Fruit fly (Drosophila melanogaster): ENCODE results near the gene CG10748.

CG10748 gene

DNA sequence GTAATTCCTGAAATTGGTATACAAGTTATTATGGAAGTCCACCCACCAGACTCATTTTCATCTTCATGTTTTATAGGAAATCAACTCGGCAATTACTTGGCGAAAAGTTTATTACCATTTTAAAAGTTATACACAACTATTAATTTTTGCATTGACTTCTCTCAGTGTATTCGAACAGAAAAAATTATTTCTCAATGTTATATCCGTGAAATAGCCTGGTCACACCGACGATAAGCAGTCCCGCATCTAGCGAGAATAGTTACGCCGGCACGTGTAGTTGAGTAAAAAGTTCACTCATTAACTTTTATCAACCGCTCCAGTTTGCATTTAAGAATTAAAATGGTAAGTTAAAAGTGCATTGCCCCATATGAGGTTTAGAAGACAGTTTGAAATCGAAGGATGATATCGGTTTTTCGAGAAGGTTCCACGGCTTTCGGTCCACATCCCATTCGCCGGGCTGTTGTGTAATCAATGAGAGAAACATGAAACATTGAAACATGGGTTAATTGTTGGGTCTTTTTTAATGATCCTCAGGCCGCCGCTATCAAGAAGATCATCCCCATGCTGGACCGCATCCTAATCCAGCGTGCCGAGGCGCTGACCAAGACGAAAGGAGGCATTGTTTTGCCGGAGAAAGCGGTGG, 43.8 kb upstream of the CG10748 start, which contains the start of gene CG11267 (continued):
- TF ChIP-seq MTF-1 (GFP tag; optimal IDR thresholded peaks at IDR 0.05; ENCODE audit: borderline replicate concordance) (peak; percentile 71), twi (tag; optimal IDR thresholded peaks at IDR 0.05) (peak; percentile 17), eve (GFP tag; optimal IDR thresholded peaks at IDR 0.05) (peak in 1 of 2 experiments; percentile 88), Elba2 (GFP tag; optimal IDR thresholded peaks at IDR 0.05) (no peak), Lhr (GFP tag; optimal IDR thresholded peaks at IDR 0.05) (peak; percentile 15), Hr78 (GFP tag; optimal IDR thresholded peaks at IDR 0.05) (peak in 1 of 2 experiments; percentile 2), ato (GFP tag; IDR thresholded peaks at IDR 0.05; ENCODE audit: partially characterized antibody) (no peak), Fer2 (tag; optimal IDR thresholded peaks at IDR 0.05) (peak; percentile 88), HLH4C (GFP tag; IDR thresholded peaks at IDR 0.05; ENCODE audit: partially characterized antibody) (peak; percentile 27; the same call in 1 of the 3 replicates), D19A (tag; optimal IDR thresholded peaks at IDR 0.05) (peak; percentile 78), E2f1 (GFP tag; IDR thresholded peaks at IDR 0.05) (peak; percentile 89), sr (GFP tag; IDR thresholded peaks at IDR 0.05) (peak; percentile 66), crol (GFP tag; IDR thresholded peaks at IDR 0.05) (0 out of 2 replicates have a peak, but pooled peaks have one; percentile 14), CG3163 (GFP tag; optimal IDR thresholded peaks at IDR 0.05) (peak; percentile 12), trem (tag; optimal IDR thresholded peaks at IDR 0.05) (peak; percentile 66), GATAe (GFP tag; conservative IDR thresholded peaks at IDR 0.05) (peak; percentile 76), en (GFP tag; optimal IDR thresholded peaks at IDR 0.05) (peak; percentile 68), CG18599 (GFP tag; optimal IDR thresholded peaks at IDR 0.05) (peak; percentile 92), h (optimal IDR thresholded peaks at IDR 0.05) (no peak), CG11723 (GFP tag; optimal IDR thresholded peaks at IDR 0.05) (peak; percentile 49), Atf6 (GFP tag; IDR thresholded peaks at IDR 0.05) (peak; percentile 93), CG6791 (GFP tag; IDR thresholded peaks at IDR 0.05; ENCODE audit: partially characterized antibody) (peak; percentile 44; the same call in 1 of the 3 replicates), vnd (GFP tag; IDR thresholded peaks at IDR 0.05; ENCODE audit: partially characterized antibody) (no peak), CG10565 (GFP tag; optimal IDR thresholded peaks at IDR 0.05) (peak; percentile 59), CG14014 (GFP tag; IDR thresholded peaks at IDR 0.05) (peak; percentile 95), Bgb (GFP tag; IDR thresholded peaks at IDR 0.05; ENCODE audit: partially characterized antibody) (no peak), fd3F (GFP tag; optimal IDR thresholded peaks at IDR 0.05) (peak; percentile 56), dmrt99B (tag; optimal IDR thresholded peaks at IDR 0.05) (peak; percentile 88), lov (optimal IDR thresholded peaks at IDR 0.05) (no peak), lov (GFP tag; IDR thresholded peaks at IDR 0.05) (peak; percentile 83; the same call in 2 of the 3 replicates), pho (GFP tag; optimal IDR thresholded peaks at IDR 0.05) (peak; percentile 59), MESR4 (GFP tag; optimal IDR thresholded peaks at IDR 0.05) (peak; percentile 53), CG18476 (GFP tag; optimal IDR thresholded peaks at IDR 0.05) (peak; percentile 72), CG17186 (GFP tag; optimal IDR thresholded peaks at IDR 0.05) (peak; percentile 42), bsh (GFP tag; optimal IDR thresholded peaks at IDR 0.05) (peak; percentile 66 to 78), bowl (GFP tag; IDR thresholded peaks at IDR 0.05) (peak; percentile 84), CG17361 (GFP tag; IDR thresholded peaks at IDR 0.05) (peak; percentile 85), HmgD (GFP tag; optimal IDR thresholded peaks at IDR 0.05) (peak; percentile 76), Sox100B (GFP tag; optimal IDR thresholded peaks at IDR 0.05) (peak; percentile 86), CG11085 (GFP tag; IDR thresholded peaks at IDR 0.05) (peak; percentile 81), run (tag; optimal IDR thresholded peaks at IDR 0.05) (peak; percentile 43), CG2116 (GFP tag; optimal IDR thresholded peaks at IDR 0.05) (peak; percentile 49), amos (GFP tag; IDR thresholded peaks at IDR 0.05; ENCODE audit: partially characterized antibody) (no peak), CG8765 (GFP tag; IDR thresholded peaks at IDR 0.05) (peak; percentile 79), Scr (GFP tag; IDR thresholded peaks at IDR 0.05; ENCODE audit: partially characterized antibody) (no peak), ase (GFP tag; IDR thresholded peaks at IDR 0.05) (peak; percentile 94), Sry-β (GFP tag; optimal IDR thresholded peaks at IDR 0.05) (peak; percentile 38), Antp (GFP tag; optimal IDR thresholded peaks at IDR 0.05) (peak; percentile 69)

All from whole organism, embryonic.